Fruit fly (Drosophila melanogaster): Measurements from ENCODE around the gene mthl15.

The mthl15 gene

dm6 chr2L:10210631-10211557, 27.2 kb downstream of the mthl15 start, which contains the start of the genes CG5727 and ath (continued):
- no peak for TF ChIP-seq Ets97D (GFP tag; optimal IDR thresholded peaks at IDR 0.05)
- TF ChIP-seq lov (optimal IDR thresholded peaks at IDR 0.05): no peak
- TF ChIP-seq lov (GFP tag; IDR thresholded peaks at IDR 0.05): no peak
- TF ChIP-seq mirr (GFP tag; optimal IDR thresholded peaks at IDR 0.05): no peak
- peak; percentile 42 for TF ChIP-seq CG14710 (tag; optimal IDR thresholded peaks at IDR 0.05)
- peak; percentile 18 for TF ChIP-seq BEAF-32 (GFP tag; optimal IDR thresholded peaks at IDR 0.05)
- TF ChIP-seq CG31388 (GFP tag; optimal IDR thresholded peaks at IDR 0.05): no peak
- no peak for TF ChIP-seq Xbp1 (GFP tag; optimal IDR thresholded peaks at IDR 0.05)
- TF ChIP-seq zen (tag; optimal IDR thresholded peaks at IDR 0.05): no peak
- TF ChIP-seq jumu (GFP tag; optimal IDR thresholded peaks at IDR 0.05): no peak
- no peak for TF ChIP-seq CG1792 (GFP tag; optimal IDR thresholded peaks at IDR 0.05)
- no peak for TF ChIP-seq Dp (GFP tag; optimal IDR thresholded peaks at IDR 0.05)
- peak; percentile 49; the same call in 1 of the 2 replicates for TF ChIP-seq CG14014 (GFP tag; IDR thresholded peaks at IDR 0.05)
- TF ChIP-seq CG4328 (GFP tag; optimal IDR thresholded peaks at IDR 0.05): peak; percentile 11
- no peak for TF ChIP-seq sqz (GFP tag; optimal IDR thresholded peaks at IDR 0.05)
- no peak for TF ChIP-seq Hr78 (GFP tag; optimal IDR thresholded peaks at IDR 0.05)
- TF ChIP-seq NK7.1 (GFP tag; optimal IDR thresholded peaks at IDR 0.05): no peak
- no peak for TF ChIP-seq sima (GFP tag; optimal IDR thresholded peaks at IDR 0.05)
- no peak for TF ChIP-seq unpg (GFP tag; optimal IDR thresholded peaks at IDR 0.05)
- no peak for TF ChIP-seq CG13424 (tag; optimal IDR thresholded peaks at IDR 0.05)
- no peak for TF ChIP-seq CG11398 (GFP tag; optimal IDR thresholded peaks at IDR 0.05)
- TF ChIP-seq CG13296 (GFP tag; optimal IDR thresholded peaks at IDR 0.05): peak; percentile 51
- TF ChIP-seq CG13894 (tag; optimal IDR thresholded peaks at IDR 0.05): no peak
- TF ChIP-seq da (GFP tag; optimal IDR thresholded peaks at IDR 0.05): no peak
- TF ChIP-seq Mrtf (GFP tag; IDR thresholded peaks at IDR 0.05): no peak
- TF ChIP-seq HmgZ (tag; optimal IDR thresholded peaks at IDR 0.05): no peak
- TF ChIP-seq zf30C (GFP tag; optimal IDR thresholded peaks at IDR 0.05): no peak
- TF ChIP-seq CG18262 (tag; optimal IDR thresholded peaks at IDR 0.05): peak; percentile 20
- no peak for TF ChIP-seq Mes4 (GFP tag; optimal IDR thresholded peaks at IDR 0.05)
- peak; percentile 50; the same call in 1 of the 2 replicates for TF ChIP-seq MBD-R2 (GFP tag; IDR thresholded peaks at IDR 0.05)
- no peak for TF ChIP-seq sisA (GFP tag; IDR thresholded peaks at IDR 0.05)
- TF ChIP-seq lab (GFP tag; optimal IDR thresholded peaks at IDR 0.05): no peak
- no peak for TF ChIP-seq Side (GFP tag; optimal IDR thresholded peaks at IDR 0.05)
- no peak for TF ChIP-seq pho (GFP tag; optimal IDR thresholded peaks at IDR 0.05)
- no peak for TF ChIP-seq Oaz (GFP tag; IDR thresholded peaks at IDR 0.05)
- no peak for TF ChIP-seq Six4 (GFP tag; optimal IDR thresholded peaks at IDR 0.05)
- no peak for TF ChIP-seq NfI (GFP tag; optimal IDR thresholded peaks at IDR 0.05)
- TF ChIP-seq chn (GFP tag; optimal IDR thresholded peaks at IDR 0.05): no peak
- TF ChIP-seq CG14965 (GFP tag; optimal IDR thresholded peaks at IDR 0.05; ENCODE audit: borderline replicate concordance): no peak
- TF ChIP-seq Stat92E (GFP tag; optimal IDR thresholded peaks at IDR 0.05): no peak
- TF ChIP-seq CG4854 (GFP tag; optimal IDR thresholded peaks at IDR 0.05): no peak
- no peak for TF ChIP-seq Bteb2 (GFP tag; optimal IDR thresholded peaks at IDR 0.05)
- no peak for TF ChIP-seq inv (GFP tag; IDR thresholded peaks at IDR 0.05; ENCODE audit: partially characterized antibody)
- TF ChIP-seq CG10321 (GFP tag; IDR thresholded peaks at IDR 0.05): no peak
- no peak for TF ChIP-seq Dip2 (GFP tag; IDR thresholded peaks at IDR 0.05)
- TF ChIP-seq CG6254 (GFP tag; optimal IDR thresholded peaks at IDR 0.05): no peak
- TF ChIP-seq NC2β (GFP tag; optimal IDR thresholded peaks at IDR 0.05): no peak
- no peak for TF ChIP-seq CG15479 (GFP tag; optimal IDR thresholded peaks at IDR 0.05)
- TF ChIP-seq CG13775 (GFP tag; optimal IDR thresholded peaks at IDR 0.05): peak; percentile 18

Data from whole organism, embryonic.